Fruit fly (Drosophila melanogaster): ENCODE data around the gene CG11698.

DNA sequence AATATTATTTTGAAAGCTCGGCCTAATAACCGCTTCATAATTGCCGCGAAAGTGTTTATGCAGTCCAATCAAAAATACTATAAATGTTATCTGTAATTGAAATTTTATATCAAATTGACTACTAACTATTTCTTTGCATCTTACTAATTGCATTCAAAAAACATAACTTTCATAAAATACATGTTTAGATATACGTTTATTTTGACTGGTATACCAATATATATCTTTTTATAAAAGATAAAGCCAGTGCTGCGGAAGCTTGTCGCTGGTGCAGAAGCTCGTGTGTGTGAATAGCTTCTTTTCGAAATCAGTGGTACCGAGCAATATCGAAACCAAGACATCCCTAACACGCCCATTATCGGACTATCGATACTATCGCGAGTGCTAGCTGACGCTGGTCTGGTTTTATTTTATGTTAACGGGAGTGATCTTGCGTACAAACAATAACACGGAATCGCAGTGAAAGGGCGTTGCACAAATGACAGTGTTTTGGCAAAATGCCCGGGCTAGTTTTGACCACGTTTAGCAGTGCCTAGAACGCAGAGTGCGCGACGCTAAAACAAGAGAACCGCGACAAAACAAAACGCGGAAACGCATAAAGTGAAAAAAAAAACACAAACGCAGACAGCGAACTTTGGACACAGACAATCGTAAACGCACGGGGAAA, 37.6 kb downstream of the CG11698 start, which contains the start of gene Atg13:
- TF ChIP-seq pan (optimal IDR thresholded peaks at IDR 0.05) (no peak), EcR (GFP tag; optimal IDR thresholded peaks at IDR 0.05) (no peak), usp (GFP tag; optimal IDR thresholded peaks at IDR 0.05) (no peak), psq (optimal IDR thresholded peaks at IDR 0.05) (no peak)
